Fruit fly (Drosophila melanogaster): ENCODE measurements around the gene Membrin.

Gene Membrin

dm6 chr3L:5341770-5342318 is 24.4 kb upstream of the Membrin start:
- no peak for TF ChIP-seq br (GFP tag; optimal IDR thresholded peaks at IDR 0.05)
- TF ChIP-seq woc (GFP tag; optimal IDR thresholded peaks at IDR 0.05) = no peak
- TF ChIP-seq Vsx2 (GFP tag; optimal IDR thresholded peaks at IDR 0.05; ENCODE audit: partially characterized antibody) = no peak
- TF ChIP-seq N (GFP tag; optimal IDR thresholded peaks at IDR 0.05) = no peak
- no peak for TF ChIP-seq HLH106 (tag; optimal IDR thresholded peaks at IDR 0.05)
- TF ChIP-seq psq (GFP tag; optimal IDR thresholded peaks at IDR 0.05) = no peak
- no peak for TF ChIP-seq sage (GFP tag; optimal IDR thresholded peaks at IDR 0.05)
- no peak for TF ChIP-seq dmrt93B (GFP tag; optimal IDR thresholded peaks at IDR 0.05)
- TF ChIP-seq Jra (GFP tag; optimal IDR thresholded peaks at IDR 0.05) = no peak
- TF ChIP-seq lola (GFP tag; optimal IDR thresholded peaks at IDR 0.05) = no peak
- TF ChIP-seq Hr78 (GFP tag; optimal IDR thresholded peaks at IDR 0.05) = no peak
- no peak for TF ChIP-seq Dif (GFP tag; optimal IDR thresholded peaks at IDR 0.05; ENCODE audit: partially characterized antibody)
- no peak for TF ChIP-seq Sp1 (GFP tag; optimal IDR thresholded peaks at IDR 0.05)
- TF ChIP-seq Dfd (GFP tag; optimal IDR thresholded peaks at IDR 0.05) = no peak
- no peak for TF ChIP-seq Rel (GFP tag; optimal IDR thresholded peaks at IDR 0.05)
- no peak for TF ChIP-seq Rel (tag; optimal IDR thresholded peaks at IDR 0.05)
- TF ChIP-seq OdsH (GFP tag; optimal IDR thresholded peaks at IDR 0.05) = no peak

dm6 chr3L:5342909-5343710 is 23.1 kb upstream of the Membrin start:
- no peak for TF ChIP-seq br (GFP tag; optimal IDR thresholded peaks at IDR 0.05)
- TF ChIP-seq Sp1 (GFP tag; optimal IDR thresholded peaks at IDR 0.05) = no peak
- TF ChIP-seq Vsx2 (GFP tag; optimal IDR thresholded peaks at IDR 0.05; ENCODE audit: partially characterized antibody) = no peak
- no peak for TF ChIP-seq brk (GFP tag; optimal IDR thresholded peaks at IDR 0.05)
- TF ChIP-seq Hr78 (GFP tag; optimal IDR thresholded peaks at IDR 0.05) = no peak
- TF ChIP-seq Jra (GFP tag; optimal IDR thresholded peaks at IDR 0.05) = no peak
- no peak for TF ChIP-seq OdsH (GFP tag; optimal IDR thresholded peaks at IDR 0.05)
- no peak for TF ChIP-seq HLH106 (tag; optimal IDR thresholded peaks at IDR 0.05)
- TF ChIP-seq h (GFP tag; optimal IDR thresholded peaks at IDR 0.05) = no peak

dm6 chr3L:5348987-5349386 is 17.3 kb upstream of the Membrin start:
- no peak for TF ChIP-seq jim (GFP tag; optimal IDR thresholded peaks at IDR 0.05)
- no peak for TF ChIP-seq dl (GFP tag; optimal IDR thresholded peaks at IDR 0.05; ENCODE audit: insufficient read depth in 1 of 2, partially characterized antibody in 2 of 2)
- TF ChIP-seq GATAd (GFP tag; optimal IDR thresholded peaks at IDR 0.05) = no peak
- TF ChIP-seq woc (GFP tag; optimal IDR thresholded peaks at IDR 0.05) = no peak
- no peak for TF ChIP-seq CG9705 (GFP tag; optimal IDR thresholded peaks at IDR 0.05)
- TF ChIP-seq sv (GFP tag; optimal IDR thresholded peaks at IDR 0.05) = no peak

- TF ChIP-seq N (GFP tag; optimal IDR thresholded peaks at IDR 0.05) (no peak), Vsx2 (GFP tag; optimal IDR thresholded peaks at IDR 0.05; ENCODE audit: partially characterized antibody) (no peak), brk (GFP tag; optimal IDR thresholded peaks at IDR 0.05) (no peak), CrebA (GFP tag; optimal IDR thresholded peaks at IDR 0.05; ENCODE audit: borderline replicate concordance) (no peak), rgr (GFP tag; optimal IDR thresholded peaks at IDR 0.05) (no peak), fru (GFP tag; optimal IDR thresholded peaks at IDR 0.05) (no peak), Sp1 (GFP tag; optimal IDR thresholded peaks at IDR 0.05) (no peak), woc (GFP tag; optimal IDR thresholded peaks at IDR 0.05) (no peak), jim (GFP tag; optimal IDR thresholded peaks at IDR 0.05) (no peak), Jra (GFP tag; optimal IDR thresholded peaks at IDR 0.05) (no peak)
Measured at dm6 chr3L:5349751-5350310, 16.4 kb upstream of the Membrin start.

- TF ChIP-seq OdsH (GFP tag; optimal IDR thresholded peaks at IDR 0.05) (no peak), Rel (GFP tag; optimal IDR thresholded peaks at IDR 0.05) (no peak), Rel (tag; optimal IDR thresholded peaks at IDR 0.05) (peak; percentile 56), Hnf4 (GFP tag; optimal IDR thresholded peaks at IDR 0.05) (no peak)
Measured at dm6 chr3L:5351348-5351850, 14.9 kb upstream of the Membrin start.

Data from whole organism, wandering third instar larva.